Worm (Caenorhabditis elegans): ENCODE results near the gene mca-1.
A peak's percentile ranks its signal among the peaks of the same experiment; 100 is the strongest.

The mca-1 gene

ce11 chrIV:9643188-9643587 lies 8.4 kb upstream of the mca-1 start, which contains the start of gene degl-2:
TSS of gene degl-2 (plus strand) at chrIV:9643488.
- TF ChIP-seq sem-4 (tag; optimal IDR thresholded peaks at IDR 0.05) (no peak), lsy-2 (tag; optimal IDR thresholded peaks at IDR 0.05) (no peak), nhr-10 (tag; optimal IDR thresholded peaks at IDR 0.05) (no peak), Y55F3AM.14 (GFP tag; optimal IDR thresholded peaks at IDR 0.05) (no peak), ztf-11 (tag; optimal IDR thresholded peaks at IDR 0.05) (no peak), aly-2 (tag; optimal IDR thresholded peaks at IDR 0.05) (no peak), elt-3 (tag; optimal IDR thresholded peaks at IDR 0.05) (no peak), blmp-1 (tag; optimal IDR thresholded peaks at IDR 0.05; ENCODE audit: insufficient read depth) (no peak), C34F6.9 (tag; optimal IDR thresholded peaks at IDR 0.05) (no peak), sma-9 (GFP tag; optimal IDR thresholded peaks at IDR 0.05) (no peak), sma-9 (tag; optimal IDR thresholded peaks at IDR 0.05) (no peak), alr-1 (tag; optimal IDR thresholded peaks at IDR 0.05) (no peak), crh-2 (tag; optimal IDR thresholded peaks at IDR 0.05) (no peak), snpc-4 (tag; optimal IDR thresholded peaks at IDR 0.05) (no peak)

- TF ChIP-seq lin-13 (GFP tag; optimal IDR thresholded peaks at IDR 0.05) (no peak), dmd-4 (tag; optimal IDR thresholded peaks at IDR 0.05) (no peak), fos-1 (tag; optimal IDR thresholded peaks at IDR 0.05) (no peak), mbf-1 (tag; optimal IDR thresholded peaks at IDR 0.05) (no peak), nhr-6 (tag; optimal IDR thresholded peaks at IDR 0.05) (no peak), peb-1 (tag; optimal IDR thresholded peaks at IDR 0.05) (no peak)
Observed at ce11 chrIV:9641925-9642324, 7.2 kb upstream of the mca-1 start, which contains the start of gene del-2. TSS of gene del-2 (minus strand) at chrIV:9642025.

- no peak for TF ChIP-seq Y55F3AM.14 (GFP tag; optimal IDR thresholded peaks at IDR 0.05)
- peak; percentile 54 for TF ChIP-seq blmp-1 (tag; optimal IDR thresholded peaks at IDR 0.05; ENCODE audit: insufficient read depth)
- TF ChIP-seq sma-3 (GFP tag; optimal IDR thresholded peaks at IDR 0.05): peak; percentile 62
- TF ChIP-seq ZK546.5 (tag; optimal IDR thresholded peaks at IDR 0.05): no peak
- TF ChIP-seq F13H6.1 (tag; optimal IDR thresholded peaks at IDR 0.05): no peak
- no peak for TF ChIP-seq elt-3 (tag; optimal IDR thresholded peaks at IDR 0.05)
Observed at ce11 chrIV:9633889-9634288, 859 bp downstream of the mca-1 start.

ce11 chrIV:9632966-9633494 lies 1.7 kb downstream of the mca-1 start:
- no peak for TF ChIP-seq lin-11 (tag; optimal IDR thresholded peaks at IDR 0.05)
- no peak for TF ChIP-seq lsy-2 (tag; optimal IDR thresholded peaks at IDR 0.05)
- no peak for TF ChIP-seq fos-1 (tag; optimal IDR thresholded peaks at IDR 0.05)
- no peak for TF ChIP-seq ztf-4 (tag; optimal IDR thresholded peaks at IDR 0.05)
- no peak for TF ChIP-seq mdl-1 (tag; optimal IDR thresholded peaks at IDR 0.05)
- no peak for TF ChIP-seq unc-62 (GFP tag; optimal IDR thresholded peaks at IDR 0.05)
- peak; percentile 15 for TF ChIP-seq sma-3 (GFP tag; optimal IDR thresholded peaks at IDR 0.05)
- no peak for TF ChIP-seq F13H6.1 (tag; optimal IDR thresholded peaks at IDR 0.05)
- TF ChIP-seq zag-1 (tag; optimal IDR thresholded peaks at IDR 0.05): no peak
- TF ChIP-seq nhr-23 (tag; optimal IDR thresholded peaks at IDR 0.05): no peak
- no peak for TF ChIP-seq elt-3 (tag; optimal IDR thresholded peaks at IDR 0.05)
- TF ChIP-seq egl-27 (tag; optimal IDR thresholded peaks at IDR 0.05): no peak
- no peak for TF ChIP-seq ceh-82 (tag; optimal IDR thresholded peaks at IDR 0.05)
- no peak for TF ChIP-seq ZK546.5 (tag; optimal IDR thresholded peaks at IDR 0.05)
- TF ChIP-seq C34F6.9 (tag; optimal IDR thresholded peaks at IDR 0.05): no peak
- peak; percentile 53 for TF ChIP-seq sma-9 (GFP tag; optimal IDR thresholded peaks at IDR 0.05)
- no peak for TF ChIP-seq sma-9 (tag; optimal IDR thresholded peaks at IDR 0.05)
- TF ChIP-seq mbf-1 (tag; optimal IDR thresholded peaks at IDR 0.05): no peak
- peak; percentile 4 for TF ChIP-seq nhr-25 (tag; optimal IDR thresholded peaks at IDR 0.05)
- TF ChIP-seq elt-1 (tag; optimal IDR thresholded peaks at IDR 0.05): no peak
- TF ChIP-seq ceh-16 (tag; optimal IDR thresholded peaks at IDR 0.05): no peak

ce11 chrIV:9632094-9632493 lies 2.7 kb downstream of the mca-1 start:
- no peak for TF ChIP-seq zag-1 (tag; optimal IDR thresholded peaks at IDR 0.05)
- no peak for TF ChIP-seq fos-1 (tag; optimal IDR thresholded peaks at IDR 0.05)
- TF ChIP-seq blmp-1 (tag; optimal IDR thresholded peaks at IDR 0.05; ENCODE audit: insufficient read depth): peak; percentile 40
- TF ChIP-seq ztf-1 (GFP tag; conservative IDR thresholded peaks at IDR 0.05): no peak
- no peak for TF ChIP-seq sma-3 (GFP tag; optimal IDR thresholded peaks at IDR 0.05)
- peak; percentile 28 for TF ChIP-seq nhr-21 (tag; optimal IDR thresholded peaks at IDR 0.05)
- no peak for TF ChIP-seq nhr-11 (tag; optimal IDR thresholded peaks at IDR 0.05)
- TF ChIP-seq sma-9 (GFP tag; optimal IDR thresholded peaks at IDR 0.05): peak; percentile 58
- no peak for TF ChIP-seq sma-9 (tag; optimal IDR thresholded peaks at IDR 0.05)
- no peak for TF ChIP-seq lsy-2 (tag; optimal IDR thresholded peaks at IDR 0.05)
